Worm (Caenorhabditis elegans) whole organism, L1 larva: ENCODE data around the gene srw-87.

Experiments used
- blmp-1 ChIP-seq: fragments of 150-350 bp; optimal IDR thresholded peaks from 2 replicates; lab custom pipeline; 2014; ENCODE audit warnings: missing biosample characterization, missing genetic modification characterization
- lin-15B ChIP-seq: fragments of 150-350 bp; sonication (generic microtip); optimal IDR thresholded peaks from 3 replicates; lab custom pipeline; 2014; ENCODE audit warnings: missing biosample characterization, missing genetic modification characterization
- nhr-28 ChIP-seq: fragments of 150-350 bp; optimal IDR thresholded peaks from 2 replicates; lab custom pipeline; 2014; ENCODE audit warnings: missing biosample characterization, missing genetic modification characterization
- nhr-76 ChIP-seq: sonication (generic microtip); optimal IDR thresholded peaks from 2 replicates; lab custom pipeline; 2017; ENCODE audit warnings: missing biosample characterization, missing genetic modification characterization
- nhr-90 ChIP-seq: sonication (generic microtip); optimal IDR thresholded peaks from 2 replicates; lab custom pipeline; 2016; ENCODE audit warnings: mild to moderate bottlenecking, missing genetic modification characterization, missing compliant biosample characterization; ENCODE audit not compliant: poor library complexity
- pag-3 ChIP-seq: sonication (generic microtip); optimal IDR thresholded peaks from 2 replicates; lab custom pipeline; 2017; ENCODE audit warnings: missing genetic modification characterization, mild to moderate bottlenecking, missing compliant biosample characterization, antibody characterized with exemption, borderline replicate concordance; ENCODE audit not compliant: insufficient read depth
- pqm-1 ChIP-seq: sonication (generic microtip); optimal IDR thresholded peaks from 3 replicates; lab custom pipeline; 2017; ENCODE audit warnings: missing biosample characterization, missing genetic modification characterization
- unc-30 ChIP-seq: sonication (generic microtip); optimal IDR thresholded peaks from 2 replicates; lab custom pipeline; 2017; ENCODE audit warnings: missing biosample characterization, missing genetic modification characterization

- TF ChIP-seq nhr-90 (tag; lab: Kevin White, UChicago) (peak; percentile 83), blmp-1 (tag; lab: Kevin White, UChicago) (peak; percentile 84), lin-15B (tag; lab: Kevin White, UChicago) (peak; percentile 12), nhr-28 (tag; lab: Kevin White, UChicago) (no peak), pag-3 (tag; lab: Kevin White, UChicago) (no peak), unc-30 (tag; lab: Kevin White, UChicago) (no peak), nhr-76 (tag; lab: Kevin White, UChicago) (no peak), pqm-1 (tag; lab: Kevin White, UChicago) (no peak)
These were observed 19.5 kb downstream of the srw-87 start for ce11 chrV:16355941-16356340.
